Worm (Caenorhabditis elegans) whole organism, L1 larva: ENCODE measurements around the gene otpl-6.

Experiments
- ama-1 ChIP-seq: fragments of 150-350 bp; optimal IDR thresholded peaks from 2 replicates; lab custom pipeline; 2014
- efl-1 ChIP-seq, 4 experiments: fragments of 150-350 bp; optimal IDR thresholded peaks in 3 of 4; peaks in 1 of 4; 1 replicate in 1 of 4; 2 replicates in 3 of 4; lab custom pipeline; 2014; ENCODE audit warnings: missing biosample characterization in 2 of 4, missing genetic modification characterization in 2 of 4, missing genetic modification reagents in 2 of 4
- egl-27 ChIP-seq, 2 experiments: fragments of 150-350 bp in 1 of 2; sonication (generic microtip); optimal IDR thresholded peaks; 3 replicates each; lab custom pipeline; 2017 to 2018; ENCODE audit warnings: missing biosample characterization in 2 of 2, missing genetic modification characterization in 2 of 2, missing genetic modification reagents in 2 of 2
- elt-2 ChIP-seq: sonication (generic microtip); optimal IDR thresholded peaks from 2 replicates; lab custom pipeline; 2016; ENCODE audit warnings: missing genetic modification characterization, mild to moderate bottlenecking, inconsistent platforms, missing compliant biosample characterization, missing genetic modification reagents
- nhr-11 ChIP-seq: fragments of 150-350 bp; optimal IDR thresholded peaks from 2 replicates; lab custom pipeline; 2014; ENCODE audit warnings: missing biosample characterization, missing genetic modification characterization
- nhr-237 ChIP-seq: fragments of 150-350 bp; optimal IDR thresholded peaks from 2 replicates; lab custom pipeline; 2014; ENCODE audit warnings: missing biosample characterization, missing genetic modification characterization
- zag-1 ChIP-seq: fragments of 150-350 bp; optimal IDR thresholded peaks from 2 replicates; lab custom pipeline; 2014; ENCODE audit warnings: missing biosample characterization, missing genetic modification characterization

DNA sequence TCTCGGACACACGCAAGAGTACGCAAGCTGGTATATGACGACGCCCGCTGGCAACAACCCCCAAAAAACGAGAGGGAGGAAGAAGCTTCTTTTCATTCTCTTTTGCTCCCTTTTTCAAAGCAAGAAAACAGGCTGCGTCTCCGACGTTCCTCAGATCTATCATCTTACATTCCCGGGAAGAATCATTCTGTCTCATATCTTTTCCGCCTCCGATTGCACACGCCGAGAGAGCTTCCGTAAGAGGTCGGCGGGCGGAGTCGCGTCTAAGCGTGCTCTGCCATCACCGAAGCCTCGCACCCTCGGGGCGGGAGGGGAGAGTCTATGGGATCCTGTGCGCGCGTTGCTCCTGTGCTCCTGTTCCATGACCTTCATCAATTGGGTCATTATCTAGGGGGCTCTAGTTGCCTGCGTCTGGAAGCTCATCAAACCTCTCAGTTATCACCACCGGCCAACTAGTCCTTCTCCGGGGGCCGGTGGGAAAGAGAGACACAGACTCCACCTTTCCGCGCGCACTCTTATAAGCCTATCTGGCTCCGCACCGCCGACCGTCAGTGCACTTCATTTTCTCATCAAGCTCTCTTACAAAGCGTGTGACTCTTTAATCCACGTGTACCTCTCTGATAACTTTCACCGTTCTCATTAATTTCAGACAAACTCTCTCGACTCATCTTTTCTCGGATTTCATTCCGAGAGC, 19.8 kb downstream of the otpl-6 start, which contains the start of the genes slc-17.8 and asns-1:
- TF ChIP-seq elt-2 (no peak), zag-1 (tag; lab: Kevin White, UChicago) (no peak), egl-27 (tag; optimal IDR thresholded peaks at IDR 0.05; lab: Kevin White, UChicago) (no peak), nhr-237 (no peak), efl-1 (optimal IDR thresholded peaks at IDR 0.05; lab: Kevin White, UChicago) (no peak), efl-1 (GFP tag; optimal IDR thresholded peaks at IDR 0.05 in 1 of 2; lab: Kevin White, UChicago) (no peak), nhr-11 (tag; lab: Kevin White, UChicago) (no peak), ama-1 (no peak)
